Worm (Caenorhabditis elegans) whole organism, mixed stage, embryonic: ENCODE measurements around the gene C49A9.4.

Experiments
- blmp-1 ChIP-seq: fragments of 150-350 bp; optimal IDR thresholded peaks from 2 replicates; lab custom pipeline; 2014; ENCODE audit warnings: missing biosample characterization, missing genetic modification characterization
- ceh-83 ChIP-seq: fragments of 200-800 bp; sonication (Bioruptor generic); optimal IDR thresholded peaks from 2 replicates; lab custom pipeline; 2018; ENCODE audit warnings: mild to moderate bottlenecking, missing genetic modification characterization, missing compliant biosample characterization
- elt-3 ChIP-seq: fragments of 150-350 bp; optimal IDR thresholded peaks from 2 replicates; lab custom pipeline; 2014; ENCODE audit warnings: missing biosample characterization, missing genetic modification characterization
- lin-13 ChIP-seq: fragments of 150-350 bp; optimal IDR thresholded peaks from 2 replicates; lab custom pipeline; 2014; ENCODE audit warnings: missing biosample characterization, missing genetic modification characterization
- lsy-2 ChIP-seq: fragments of 150-350 bp; optimal IDR thresholded peaks from 2 replicates; lab custom pipeline; 2014; ENCODE audit warnings: missing biosample characterization, missing genetic modification characterization
- mep-1 ChIP-seq: fragments of 150-350 bp; optimal IDR thresholded peaks from 2 replicates; lab custom pipeline; 2017; ENCODE audit warnings: missing biosample characterization, missing genetic modification reagents, missing genetic modification characterization, inconsistent platforms
- pha-4 ChIP-seq: fragments of 150-350 bp; optimal IDR thresholded peaks from 2 replicates; lab custom pipeline; 2018; ENCODE audit warnings: missing biosample characterization, missing genetic modification reagents, missing genetic modification characterization
- unc-39 ChIP-seq: fragments of 150-350 bp; optimal IDR thresholded peaks from 2 replicates; lab custom pipeline; 2014; ENCODE audit warnings: missing biosample characterization, missing genetic modification characterization
- unc-62 ChIP-seq: fragments of 150-350 bp; optimal IDR thresholded peaks from 2 replicates; lab custom pipeline; 2014; ENCODE audit warnings: missing biosample characterization, missing genetic modification reagents, missing genetic modification characterization
- ztf-11 ChIP-seq: fragments of 150-350 bp; optimal IDR thresholded peaks from 2 replicates; lab custom pipeline; 2014; ENCODE audit warnings: missing biosample characterization, missing genetic modification characterization

DNA sequence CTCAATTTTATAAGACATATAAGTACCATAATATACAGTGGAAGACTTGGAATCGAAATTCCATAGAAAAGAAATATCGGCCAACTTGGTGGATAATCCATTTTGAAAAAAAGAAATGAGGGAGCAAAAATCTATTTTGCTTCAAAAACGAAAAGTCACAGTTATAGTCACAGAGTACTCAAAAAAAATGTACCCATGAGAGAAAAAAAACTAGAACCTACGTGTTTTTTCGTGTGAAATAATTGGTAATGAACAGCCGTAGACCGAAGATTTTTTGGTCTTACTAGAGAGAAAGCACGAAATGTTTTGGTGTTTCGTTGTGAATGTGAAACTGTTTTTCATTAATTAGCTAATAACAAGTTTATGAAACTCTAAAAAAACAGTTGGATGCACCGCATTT is 49.9 kb downstream of the C49A9.4 start, which contains the start of gene srv-30:
- no peak for TF ChIP-seq elt-3 (tag; lab: Kevin White, UChicago)
- no peak for TF ChIP-seq blmp-1 (tag; lab: Kevin White, UChicago)
- no peak for TF ChIP-seq unc-62
- TF ChIP-seq pha-4 (tag; lab: Kevin White, UChicago) = no peak
- TF ChIP-seq lin-13 (tag; lab: Kevin White, UChicago) = no peak
- no peak for TF ChIP-seq lsy-2 (tag; lab: Kevin White, UChicago)
- no peak for TF ChIP-seq ztf-11 (tag; lab: Kevin White, UChicago)
- no peak for TF ChIP-seq unc-39 (tag; lab: Kevin White, UChicago)
- no peak for TF ChIP-seq mep-1 (tag; lab: Kevin White, UChicago)
- TF ChIP-seq ceh-83 = no peak
